Fruit fly (Drosophila melanogaster) whole organism, prepupa: Measurements from ENCODE around the gene Hel25E.

Experiments used
- CG10631 ChIP-seq: fragments of 200-800 bp; sonication (Bioruptor generic); optimal IDR thresholded peaks from 2 replicates; lab custom pipeline; 2016; ENCODE audit warnings: missing biosample characterization, missing genetic modification characterization
- CG11294 ChIP-seq: fragments of 200-800 bp; sonication (Bioruptor generic); IDR thresholded peaks from 2 replicates; pipeline ENCODE4 v1.3.6; 2022; ENCODE audit warnings: missing biosample characterization, missing genetic modification characterization
- CG11762 ChIP-seq: fragments of 200-800 bp; sonication (Bioruptor generic); optimal IDR thresholded peaks from 3 replicates; lab custom pipeline; 2016; ENCODE audit warnings: missing biosample characterization, missing genetic modification characterization; ENCODE audit not compliant: insufficient read depth
- CG11902 ChIP-seq: fragments of 200-800 bp; sonication (Bioruptor generic); optimal IDR thresholded peaks from 3 replicates; lab custom pipeline; 2016; ENCODE audit warnings: missing biosample characterization, missing genetic modification characterization
- CG15336 ChIP-seq: fragments of 200-800 bp; sonication (Bioruptor generic); IDR thresholded peaks from 2 replicates; pipeline ENCODE4 v1.3.6; 2022; ENCODE audit warnings: missing biosample characterization, missing genetic modification characterization
- CG1621 ChIP-seq: fragments of 200-800 bp; sonication (Bioruptor generic); optimal IDR thresholded peaks from 3 replicates; lab custom pipeline; 2018; ENCODE audit warnings: missing biosample characterization, mild to moderate bottlenecking, missing genetic modification characterization
- CG16779 ChIP-seq: fragments of 200-800 bp; sonication (Bioruptor generic); optimal IDR thresholded peaks from 3 replicates; lab custom pipeline; 2017; ENCODE audit warnings: missing biosample characterization, mild to moderate bottlenecking, missing genetic modification characterization
- CG3032 ChIP-seq: fragments of 200-800 bp; optimal IDR thresholded peaks from 2 replicates; lab custom pipeline; 2019; ENCODE audit warnings: missing biosample characterization, mild to moderate bottlenecking, missing genetic modification characterization, moderate library complexity
- CG32006 ChIP-seq: fragments of 200-800 bp; sonication (Bioruptor generic); optimal IDR thresholded peaks from 3 replicates; lab custom pipeline; 2017; ENCODE audit warnings: missing biosample characterization, mild to moderate bottlenecking, missing genetic modification characterization
- CG34406 ChIP-seq: fragments of 200-800 bp; sonication (Bioruptor generic); optimal IDR thresholded peaks from 3 replicates; lab custom pipeline; 2016; ENCODE audit warnings: missing biosample characterization, missing genetic modification characterization
- CG3919 ChIP-seq: fragments of 200-800 bp; sonication (Bioruptor generic); optimal IDR thresholded peaks from 3 replicates; lab custom pipeline; 2016; ENCODE audit warnings: missing biosample characterization, missing genetic modification characterization
- CG4318 ChIP-seq: fragments of 200-800 bp; sonication (Bioruptor generic); optimal IDR thresholded peaks from 3 replicates; lab custom pipeline; 2017; ENCODE audit warnings: missing biosample characterization, mild to moderate bottlenecking, missing genetic modification characterization
- CG6276 ChIP-seq: fragments of 200-800 bp; sonication (Bioruptor generic); optimal IDR thresholded peaks from 2 replicates; lab custom pipeline; 2017; ENCODE audit warnings: missing biosample characterization, mild to moderate bottlenecking, missing genetic modification characterization
- CG8119 ChIP-seq: fragments of 200-800 bp; sonication (Bioruptor generic); IDR thresholded peaks from 3 replicates; pipeline ENCODE4 v1.3.6; 2022; ENCODE audit warnings: missing biosample characterization, missing genetic modification characterization
- CG8319 ChIP-seq: fragments of 200-800 bp; sonication (Bioruptor generic); optimal IDR thresholded peaks from 3 replicates; lab custom pipeline; 2016; ENCODE audit warnings: missing biosample characterization, missing genetic modification characterization
- CG8632 ChIP-seq: fragments of 200-800 bp; sonication (Bioruptor generic); optimal IDR thresholded peaks from 3 replicates; lab custom pipeline; 2016; ENCODE audit warnings: missing biosample characterization, missing genetic modification characterization
- Eip75B ChIP-seq: fragments of 200-800 bp; sonication (Bioruptor generic); optimal IDR thresholded peaks from 3 replicates; lab custom pipeline; 2016; ENCODE audit warnings: missing biosample characterization, missing genetic modification characterization
- Eip78C ChIP-seq: fragments of 200-800 bp; sonication (Bioruptor generic); peaks from one replicate; lab custom pipeline; 2016; ENCODE audit warnings: missing biosample characterization, missing genetic modification characterization
- Eip93F ChIP-seq: fragments of 200-800 bp; sonication (Bioruptor generic); optimal IDR thresholded peaks from 2 replicates; lab custom pipeline; 2016; ENCODE audit warnings: missing biosample characterization, mild to moderate bottlenecking, missing genetic modification characterization
- Ets96B ChIP-seq: fragments of 200-800 bp; optimal IDR thresholded peaks from 2 replicates; lab custom pipeline; 2019; ENCODE audit warnings: missing biosample characterization, mild to moderate bottlenecking, missing genetic modification characterization, moderate library complexity
- Gug ChIP-seq: fragments of 200-800 bp; sonication (Bioruptor generic); IDR thresholded peaks from 2 replicates; pipeline ENCODE4 v1.3.6; 2022; ENCODE audit warnings: missing biosample characterization, missing genetic modification characterization
- Hr38 ChIP-seq: sonication (Bioruptor generic); optimal IDR thresholded peaks from 2 replicates; lab custom pipeline; 2016; ENCODE audit warnings: missing biosample characterization, missing genetic modification characterization
- Hr39 ChIP-seq: fragments of 200-800 bp; sonication (Bioruptor generic); optimal IDR thresholded peaks from 2 replicates; lab custom pipeline; 2016; ENCODE audit warnings: missing biosample characterization, missing genetic modification characterization
- Lpt ChIP-seq: fragments of 200-800 bp; sonication (Bioruptor generic); optimal IDR thresholded peaks from 3 replicates; lab custom pipeline; 2016; ENCODE audit warnings: missing biosample characterization, missing genetic modification characterization
- Met ChIP-seq: fragments of 200-800 bp; sonication (Bioruptor generic); optimal IDR thresholded peaks from 3 replicates; lab custom pipeline; 2016; ENCODE audit warnings: missing biosample characterization, missing genetic modification characterization
- OdsH ChIP-seq: fragments of 200-800 bp; sonication (Bioruptor generic); optimal IDR thresholded peaks from 3 replicates; lab custom pipeline; 2016; ENCODE audit warnings: missing biosample characterization, missing genetic modification characterization
- Smox ChIP-seq: fragments of 200-800 bp; sonication (Bioruptor generic); optimal IDR thresholded peaks from 3 replicates; lab custom pipeline; 2016; ENCODE audit warnings: missing biosample characterization, missing genetic modification characterization
- Sox14 ChIP-seq: fragments of 200-800 bp; sonication (Bioruptor generic); optimal IDR thresholded peaks from 3 replicates; lab custom pipeline; 2016; ENCODE audit warnings: missing biosample characterization, missing genetic modification characterization
- achi ChIP-seq: fragments of 200-800 bp; sonication (Bioruptor generic); optimal IDR thresholded peaks from 3 replicates; lab custom pipeline; 2016; ENCODE audit warnings: missing biosample characterization, missing genetic modification characterization
- acj6 ChIP-seq: fragments of 200-800 bp; sonication (Bioruptor generic); optimal IDR thresholded peaks from 3 replicates; lab custom pipeline; 2016; ENCODE audit warnings: missing biosample characterization, missing genetic modification characterization
- cyc ChIP-seq: fragments of 200-800 bp; sonication (Bioruptor generic); optimal IDR thresholded peaks from 3 replicates; lab custom pipeline; 2016; ENCODE audit warnings: missing biosample characterization, missing genetic modification characterization
- dsx ChIP-seq: fragments of 200-800 bp; optimal IDR thresholded peaks from 3 replicates; lab custom pipeline; 2019; ENCODE audit warnings: missing biosample characterization, mild to moderate bottlenecking, missing genetic modification characterization, moderate library complexity; ENCODE audit not compliant: poor library complexity, severe bottlenecking
- eg ChIP-seq: fragments of 200-800 bp; sonication (Bioruptor generic); IDR thresholded peaks from 3 replicates; pipeline ENCODE4 v1.3.6; 2022; ENCODE audit warnings: missing biosample characterization, missing genetic modification characterization
- esn ChIP-seq: fragments of 200-800 bp; sonication (Bioruptor generic); optimal IDR thresholded peaks from 2 replicates; lab custom pipeline; 2016; ENCODE audit warnings: missing biosample characterization, mild to moderate bottlenecking, missing genetic modification characterization, moderate library complexity
- fd59A ChIP-seq: fragments of 200-800 bp; sonication (Bioruptor generic); optimal IDR thresholded peaks from 2 replicates; lab custom pipeline; 2017; ENCODE audit warnings: missing biosample characterization, mild to moderate bottlenecking, missing genetic modification characterization, missing genetic modification reagents
- fd85E ChIP-seq: fragments of 200-800 bp; sonication (Bioruptor generic); optimal IDR thresholded peaks from 3 replicates; lab custom pipeline; 2016; ENCODE audit warnings: missing biosample characterization, missing genetic modification characterization
- fkh ChIP-seq: fragments of 200-800 bp; sonication (Bioruptor generic); optimal IDR thresholded peaks from 3 replicates; lab custom pipeline; 2017; ENCODE audit warnings: missing biosample characterization, mild to moderate bottlenecking, missing genetic modification characterization, moderate library complexity
- net ChIP-seq: fragments of 200-800 bp; sonication (Bioruptor generic); optimal IDR thresholded peaks from 3 replicates; lab custom pipeline; 2016; ENCODE audit warnings: missing biosample characterization, missing genetic modification characterization
- pdm3 ChIP-seq: fragments of 200-800 bp; sonication (Bioruptor generic); optimal IDR thresholded peaks from 3 replicates; lab custom pipeline; 2016; ENCODE audit warnings: missing biosample characterization, missing genetic modification characterization
- salr ChIP-seq, 2 experiments: fragments of 200-800 bp; sonication (Bioruptor generic); optimal IDR thresholded peaks; 3 replicates each; lab custom pipeline; 2016 to 2018; ENCODE audit warnings: missing biosample characterization in 2 of 2, missing genetic modification characterization in 2 of 2, mild to moderate bottlenecking in 1 of 2
- ss ChIP-seq, 2 experiments: fragments of 200-800 bp; sonication (Bioruptor generic); optimal IDR thresholded peaks; 2 replicates in 1 of 2; 3 replicates in 1 of 2; lab custom pipeline; 2017 to 2018; ENCODE audit warnings: mild to moderate bottlenecking in 2 of 2, missing biosample characterization in 2 of 2, missing genetic modification characterization in 2 of 2, moderate library complexity in 1 of 2
- svp ChIP-seq: fragments of 200-800 bp; sonication (Bioruptor generic); peaks from one replicate; lab custom pipeline; 2016; ENCODE audit warnings: missing biosample characterization, missing genetic modification characterization
- topi ChIP-seq: fragments of 200-800 bp; sonication (Bioruptor generic); optimal IDR thresholded peaks from 3 replicates; lab custom pipeline; 2016; ENCODE audit warnings: missing biosample characterization, missing genetic modification characterization

Hel25E gene

dm6 chr2L:5541935-5542685, at the start of gene Hel25E, which contains the start of gene Lam:
Gene Hel25E, minus strand, starts transcription at chr2L:5542314.
Gene Lam, plus strand, starts transcription at chr2L:5542480.
- TF ChIP-seq fkh (GFP tag; lab: Kevin White, UChicago) (no peak), CG15336 (GFP tag; lab: Robert Waterston, UW) (0 out of 2 replicates have a peak, but pooled peaks have one; percentile 9), CG3032 (tag; lab: Kevin White, UChicago) (peak; percentile 10), CG34406 (GFP tag; lab: Kevin White, UChicago) (no peak), salr (GFP tag; optimal IDR thresholded peaks at IDR 0.05; lab: Kevin White, UChicago) (no peak), Gug (GFP tag; lab: Robert Waterston, UW) (no peak)

dm6 chr2L:5588314-5588713, 46.2 kb upstream of the Hel25E start, which contains the start of gene CG7251:
Gene CG7251, minus strand, starts transcription at chr2L:5588414.
- TF ChIP-seq CG8632 (GFP tag; lab: Kevin White, UChicago) (no peak), topi (GFP tag; lab: Kevin White, UChicago) (no peak), dsx (GFP tag; lab: Kevin White, UChicago) (no peak), CG11294 (no peak), Eip78C (GFP tag; lab: Kevin White, UChicago) (no peak), CG15336 (GFP tag; lab: Robert Waterston, UW) (no peak), acj6 (no peak), CG34406 (GFP tag; lab: Kevin White, UChicago) (no peak), Smox (GFP tag; lab: Kevin White, UChicago) (no peak), net (no peak), Sox14 (no peak), CG3919 (GFP tag; lab: Kevin White, UChicago) (no peak), Eip75B (no peak), CG6276 (GFP tag; lab: Kevin White, UChicago) (no peak), achi (GFP tag; lab: Kevin White, UChicago) (no peak), CG4318 (GFP tag; lab: Kevin White, UChicago) (no peak), CG8119 (GFP tag; lab: Robert Waterston, UW) (no peak), esn (GFP tag; lab: Kevin White, UChicago) (no peak)

dm6 chr2L:5581016-5581415, 38.9 kb upstream of the Hel25E start, which contains the start of gene CG14011:
Gene CG14011, minus strand, starts transcription at chr2L:5581116.
- no peak for TF ChIP-seq fd85E (GFP tag; lab: Kevin White, UChicago)
- TF ChIP-seq Met (GFP tag; lab: Kevin White, UChicago) = no peak
- TF ChIP-seq Eip78C (GFP tag; lab: Kevin White, UChicago) = no peak
- no peak for TF ChIP-seq CG4318 (GFP tag; lab: Kevin White, UChicago)
- no peak for TF ChIP-seq OdsH
- no peak for TF ChIP-seq Hr39 (GFP tag; lab: Kevin White, UChicago)
- peak; percentile 6 for TF ChIP-seq svp
- TF ChIP-seq esn (GFP tag; lab: Kevin White, UChicago) = no peak

- TF ChIP-seq Ets96B (tag; lab: Kevin White, UChicago) = peak; percentile 54
- no peak for TF ChIP-seq fd85E (GFP tag; lab: Kevin White, UChicago)
- TF ChIP-seq CG10631 (GFP tag; lab: Kevin White, UChicago) = peak; percentile 53
- peak; percentile 57 for TF ChIP-seq CG32006 (GFP tag; lab: Kevin White, UChicago)
- TF ChIP-seq Lpt (GFP tag; lab: Kevin White, UChicago) = no peak
- TF ChIP-seq Eip75B = peak; percentile 30
- peak; percentile 26 for TF ChIP-seq CG11902 (GFP tag; lab: Kevin White, UChicago)
- TF ChIP-seq CG3919 (GFP tag; lab: Kevin White, UChicago) = peak; percentile 49
- peak; percentile 58 for TF ChIP-seq OdsH
- TF ChIP-seq CG11762 = peak; percentile 10
- TF ChIP-seq CG8632 (GFP tag; lab: Kevin White, UChicago) = no peak
- TF ChIP-seq CG16779 (tag; lab: Kevin White, UChicago) = no peak
- TF ChIP-seq CG8319 (GFP tag; lab: Kevin White, UChicago) = no peak
- peak; percentile 36 for TF ChIP-seq fd59A
- TF ChIP-seq fkh (GFP tag; lab: Kevin White, UChicago) = no peak
- peak; percentile 45 for TF ChIP-seq dsx (GFP tag; lab: Kevin White, UChicago)
- peak; percentile 29 for TF ChIP-seq cyc
- no peak for TF ChIP-seq CG15336 (GFP tag; lab: Robert Waterston, UW)
- TF ChIP-seq Hr38 (GFP tag; lab: Kevin White, UChicago) = no peak
- TF ChIP-seq achi (GFP tag; lab: Kevin White, UChicago) = peak; percentile 31
- peak; percentile 60; the same call in 2 of the 3 replicates for TF ChIP-seq eg (GFP tag; lab: Robert Waterston, UW)
- peak; percentile 18 for TF ChIP-seq CG1621 (tag; lab: Kevin White, UChicago)
- no peak for TF ChIP-seq ss (GFP tag; optimal IDR thresholded peaks at IDR 0.05; lab: Kevin White, UChicago)
- no peak for TF ChIP-seq esn (GFP tag; lab: Kevin White, UChicago)
- peak; percentile 82 for TF ChIP-seq Eip78C (GFP tag; lab: Kevin White, UChicago)
- no peak for TF ChIP-seq Eip93F
- peak; percentile 32 for TF ChIP-seq pdm3 (GFP tag; lab: Kevin White, UChicago)
Measured at dm6 chr2L:5569503-5569902, 27.4 kb upstream of the Hel25E start.
